Fruit fly (Drosophila melanogaster) whole organism, embryonic: ENCODE data around the gene CG4025.

ENCODE experiments used
- Abd-B ChIP-seq: fragments of 200-800 bp; sonication (Bioruptor generic); optimal IDR thresholded peaks from 2 replicates; lab custom pipeline; 2018; ENCODE audit warnings: missing biosample characterization, mild to moderate bottlenecking, missing genetic modification characterization, moderate library complexity
- BEAF-32 ChIP-seq: fragments of 200-800 bp; sonication (Bioruptor generic); optimal IDR thresholded peaks from 3 replicates; lab custom pipeline; 2017; ENCODE audit warnings: missing biosample characterization, missing genetic modification characterization, mild to moderate bottlenecking, moderate library complexity, missing genetic modification reagents
- Blimp-1 ChIP-seq: fragments of 200-800 bp; sonication (Bioruptor generic); optimal IDR thresholded peaks from 3 replicates; lab custom pipeline; 2018; ENCODE audit warnings: missing biosample characterization, missing genetic modification characterization, mild to moderate bottlenecking, moderate library complexity, missing genetic modification reagents
- CG10462 ChIP-seq: fragments of 200-800 bp; sonication (Bioruptor generic); optimal IDR thresholded peaks from 2 replicates; lab custom pipeline; 2016; ENCODE audit warnings: missing biosample characterization, missing genetic modification characterization
- CG10979 ChIP-seq: fragments of 200-800 bp; sonication (Bioruptor generic); optimal IDR thresholded peaks from 2 replicates; lab custom pipeline; 2018; ENCODE audit warnings: missing biosample characterization, mild to moderate bottlenecking, missing genetic modification characterization, moderate library complexity
- CG14050 ChIP-seq: fragments of 200-800 bp; sonication (Bioruptor generic); IDR thresholded peaks from 3 replicates; pipeline ENCODE4 v1.3.6; 2022; ENCODE audit warnings: missing biosample characterization, missing genetic modification characterization
- CG15514 ChIP-seq: fragments of 200-800 bp; sonication (Bioruptor generic); optimal IDR thresholded peaks from 3 replicates; lab custom pipeline; 2017; ENCODE audit warnings: missing biosample characterization, missing genetic modification characterization, mild to moderate bottlenecking, moderate library complexity, missing genetic modification reagents
- CG15601 ChIP-seq: fragments of 200-800 bp; sonication (Bioruptor generic); optimal IDR thresholded peaks from 3 replicates; lab custom pipeline; 2019; ENCODE audit warnings: missing biosample characterization, mild to moderate bottlenecking, missing genetic modification characterization, moderate library complexity
- CG1647 ChIP-seq: fragments of 200-800 bp; sonication (Bioruptor generic); optimal IDR thresholded peaks from 3 replicates; lab custom pipeline; 2016; ENCODE audit warnings: missing biosample characterization, missing genetic modification characterization
- CG2116 ChIP-seq: fragments of 200-800 bp; sonication (Bioruptor generic); optimal IDR thresholded peaks from 3 replicates; lab custom pipeline; 2018; ENCODE audit warnings: missing biosample characterization, mild to moderate bottlenecking, missing genetic modification characterization
- CG31388 ChIP-seq: fragments of 200-800 bp; sonication (Bioruptor generic); optimal IDR thresholded peaks from 2 replicates; lab custom pipeline; 2016; ENCODE audit warnings: missing biosample characterization, missing genetic modification characterization
- CG32772 ChIP-seq: fragments of 200-800 bp; sonication (Bioruptor generic); IDR thresholded peaks from 2 replicates; pipeline ENCODE4 v1.3.6; 2022; ENCODE audit warnings: missing biosample characterization, missing genetic modification characterization
- CG3281 ChIP-seq: fragments of 200-800 bp; sonication (Bioruptor generic); optimal IDR thresholded peaks from 3 replicates; lab custom pipeline; 2017; ENCODE audit warnings: missing biosample characterization, mild to moderate bottlenecking, missing genetic modification characterization
- CG6654 ChIP-seq: fragments of 200-800 bp; sonication (Bioruptor generic); optimal IDR thresholded peaks from 2 replicates; lab custom pipeline; 2017; ENCODE audit warnings: missing biosample characterization, mild to moderate bottlenecking, missing genetic modification characterization
- CG7357 ChIP-seq: fragments of 200-800 bp; sonication (Bioruptor generic); IDR thresholded peaks from 3 replicates; pipeline ENCODE4 v1.3.6; 2022; ENCODE audit warnings: missing biosample characterization, missing genetic modification characterization
- CG7928 ChIP-seq: fragments of 200-800 bp; sonication (Bioruptor generic); optimal IDR thresholded peaks from 2 replicates; lab custom pipeline; 2017; ENCODE audit warnings: missing biosample characterization, mild to moderate bottlenecking, missing genetic modification characterization
- CG8089 ChIP-seq: fragments of 200-800 bp; sonication (Bioruptor generic); optimal IDR thresholded peaks from 3 replicates; lab custom pipeline; 2016; ENCODE audit warnings: missing biosample characterization, missing genetic modification characterization
- CG8290 ChIP-seq, 3 experiments: fragments of 200-800 bp; sonication (Bioruptor generic); optimal IDR thresholded peaks; 2 replicates each; lab custom pipeline; 2016 to 2019; ENCODE audit warnings: missing biosample characterization in 3 of 3, missing genetic modification characterization in 3 of 3, mild to moderate bottlenecking in 2 of 3, moderate library complexity in 1 of 3
- Camta ChIP-seq: fragments of 200-800 bp; sonication (Bioruptor generic); optimal IDR thresholded peaks from 2 replicates; lab custom pipeline; 2016; ENCODE audit warnings: missing biosample characterization, missing genetic modification characterization
- D19B ChIP-seq: fragments of 200-800 bp; sonication (Bioruptor generic); optimal IDR thresholded peaks from 2 replicates; lab custom pipeline; 2017; ENCODE audit warnings: missing biosample characterization, mild to moderate bottlenecking, missing genetic modification characterization
- Dll ChIP-seq: fragments of 200-800 bp; sonication (Bioruptor generic); IDR thresholded peaks from 4 replicates; pipeline ENCODE4 v1.3.6; 2022; ENCODE audit warnings: missing biosample characterization, missing genetic modification characterization; ENCODE audit not compliant: partially characterized antibody
- HLH4C ChIP-seq: fragments of 200-800 bp; sonication (Bioruptor generic); IDR thresholded peaks from 3 replicates; pipeline ENCODE4 v1.3.6; 2022; ENCODE audit warnings: missing biosample characterization, missing genetic modification characterization; ENCODE audit not compliant: partially characterized antibody
- Hmx ChIP-seq: fragments of 200-800 bp; sonication (Bioruptor generic); optimal IDR thresholded peaks from 2 replicates; lab custom pipeline; 2016; ENCODE audit warnings: missing biosample characterization, missing genetic modification characterization
- Hr3 ChIP-seq: fragments of 200-800 bp; sonication (Bioruptor generic); optimal IDR thresholded peaks from 3 replicates; lab custom pipeline; 2016; ENCODE audit warnings: missing biosample characterization, missing genetic modification characterization
- MBD-R2 ChIP-seq: fragments of 200-800 bp; sonication (Bioruptor generic); IDR thresholded peaks from 2 replicates; pipeline ENCODE4 v1.3.6; 2022; ENCODE audit warnings: missing biosample characterization, missing genetic modification characterization
- Mrtf ChIP-seq: fragments of 200-800 bp; sonication (Bioruptor generic); IDR thresholded peaks from 3 replicates; pipeline ENCODE4 v1.3.6; 2022; ENCODE audit warnings: missing biosample characterization, missing genetic modification characterization
- NK7.1 ChIP-seq: fragments of 200-800 bp; sonication (Bioruptor generic); optimal IDR thresholded peaks from 3 replicates; lab custom pipeline; 2016; ENCODE audit warnings: missing biosample characterization, missing genetic modification characterization
- Oaz ChIP-seq: fragments of 200-800 bp; sonication (Bioruptor generic); IDR thresholded peaks from 2 replicates; pipeline ENCODE4 v1.3.6; 2022; ENCODE audit warnings: missing biosample characterization, missing genetic modification characterization
- Ravus ChIP-seq: fragments of 200-800 bp; sonication (Bioruptor generic); IDR thresholded peaks from 2 replicates; pipeline ENCODE4 v1.3.6; 2022; ENCODE audit warnings: missing biosample characterization, missing genetic modification characterization
- Tbp ChIP-seq: fragments of >200 bp; optimal IDR thresholded peaks from 2 replicates; lab custom pipeline; 2018; ENCODE audit warnings: missing biosample characterization, missing genetic modification characterization
- Xrp1 ChIP-seq: fragments of 200-800 bp; sonication (Bioruptor generic); IDR thresholded peaks from 2 replicates; pipeline ENCODE4 v1.3.6; 2022; ENCODE audit warnings: missing biosample characterization, missing genetic modification characterization
- ap ChIP-seq: fragments of 200-800 bp; sonication (Bioruptor generic); IDR thresholded peaks from 2 replicates; pipeline ENCODE4 v1.3.6; 2022; ENCODE audit warnings: missing biosample characterization, missing genetic modification characterization
- bigmax ChIP-seq: fragments of 200-800 bp; sonication (Bioruptor generic); optimal IDR thresholded peaks from 2 replicates; lab custom pipeline; 2018; ENCODE audit warnings: missing biosample characterization, mild to moderate bottlenecking, missing genetic modification characterization
- chif ChIP-seq, 2 experiments: fragments of 200-800 bp; sonication (Bioruptor generic); optimal IDR thresholded peaks; 3 replicates each; lab custom pipeline; 2016; ENCODE audit warnings: missing biosample characterization in 2 of 2, missing genetic modification characterization in 2 of 2
- ci ChIP-seq: fragments of 200-800 bp; sonication (Bioruptor generic); IDR thresholded peaks from 3 replicates; pipeline ENCODE4 v1.3.6; 2022; ENCODE audit warnings: missing biosample characterization, missing genetic modification characterization
- da ChIP-seq: fragments of 200-800 bp; sonication (Bioruptor generic); optimal IDR thresholded peaks from 2 replicates; lab custom pipeline; 2016; ENCODE audit warnings: missing biosample characterization, missing genetic modification characterization
- dm ChIP-seq: fragments of 200-800 bp; sonication (Bioruptor generic); optimal IDR thresholded peaks from 3 replicates; lab custom pipeline; 2016; ENCODE audit warnings: missing biosample characterization, missing genetic modification characterization
- gem ChIP-seq: fragments of 200-800 bp; sonication (Bioruptor generic); optimal IDR thresholded peaks from 2 replicates; lab custom pipeline; 2019; ENCODE audit warnings: missing biosample characterization, mild to moderate bottlenecking, missing genetic modification characterization, moderate library complexity
- gfzf ChIP-seq: fragments of 200-800 bp; sonication (Bioruptor generic); optimal IDR thresholded peaks from 2 replicates; lab custom pipeline; 2016; ENCODE audit warnings: missing biosample characterization, mild to moderate bottlenecking, missing genetic modification characterization, moderate library complexity
- hbn ChIP-seq: fragments of 200-800 bp; sonication (Bioruptor generic); IDR thresholded peaks from 2 replicates; pipeline ENCODE4 v1.3.6; 2022; ENCODE audit warnings: missing biosample characterization, missing genetic modification characterization; ENCODE audit not compliant: partially characterized antibody
- luna ChIP-seq: fragments of 200-800 bp; sonication (Bioruptor generic); optimal IDR thresholded peaks from 2 replicates; lab custom pipeline; 2016; ENCODE audit warnings: missing biosample characterization, missing genetic modification characterization
- p53 ChIP-seq: fragments of 200-800 bp; sonication (Bioruptor generic); optimal IDR thresholded peaks from 2 replicates; lab custom pipeline; 2016; ENCODE audit warnings: missing biosample characterization, missing genetic modification characterization
- pb ChIP-seq: fragments of 200-800 bp; sonication (Bioruptor generic); optimal IDR thresholded peaks from 3 replicates; lab custom pipeline; 2016; ENCODE audit warnings: missing biosample characterization, missing genetic modification characterization
- pfk ChIP-seq: fragments of 200-800 bp; sonication (Bioruptor generic); optimal IDR thresholded peaks from 2 replicates; lab custom pipeline; 2018; ENCODE audit warnings: missing biosample characterization, mild to moderate bottlenecking, missing genetic modification characterization, moderate library complexity
- prd ChIP-seq, 3 experiments: fragments of >200 bp in 2 of 3; fragments of 200-800 bp in 1 of 3; sonication (Bioruptor generic) in 1 of 3; optimal IDR thresholded peaks in 2 of 3; IDR thresholded peaks in 1 of 3; 2 replicates in 2 of 3; 3 replicates in 1 of 3; pipeline versions ENCODE4 v1.3.6 to Lab custom; 2017 to 2022; ENCODE audit warnings: missing biosample characterization in 1 of 3, missing genetic modification characterization in 1 of 3
- shn ChIP-seq: fragments of 200-800 bp; sonication (Bioruptor generic); optimal IDR thresholded peaks from 3 replicates; lab custom pipeline; 2016; ENCODE audit warnings: missing biosample characterization, missing genetic modification characterization
- stwl ChIP-seq: fragments of 200-800 bp; sonication (Bioruptor generic); optimal IDR thresholded peaks from 3 replicates; lab custom pipeline; 2018; ENCODE audit warnings: missing biosample characterization, mild to moderate bottlenecking, missing genetic modification characterization, moderate library complexity
- sug ChIP-seq: fragments of 200-800 bp; optimal IDR thresholded peaks from 2 replicates; lab custom pipeline; 2019; ENCODE audit warnings: missing biosample characterization, mild to moderate bottlenecking, missing genetic modification characterization, moderate library complexity

Gene CG4025

DNA sequence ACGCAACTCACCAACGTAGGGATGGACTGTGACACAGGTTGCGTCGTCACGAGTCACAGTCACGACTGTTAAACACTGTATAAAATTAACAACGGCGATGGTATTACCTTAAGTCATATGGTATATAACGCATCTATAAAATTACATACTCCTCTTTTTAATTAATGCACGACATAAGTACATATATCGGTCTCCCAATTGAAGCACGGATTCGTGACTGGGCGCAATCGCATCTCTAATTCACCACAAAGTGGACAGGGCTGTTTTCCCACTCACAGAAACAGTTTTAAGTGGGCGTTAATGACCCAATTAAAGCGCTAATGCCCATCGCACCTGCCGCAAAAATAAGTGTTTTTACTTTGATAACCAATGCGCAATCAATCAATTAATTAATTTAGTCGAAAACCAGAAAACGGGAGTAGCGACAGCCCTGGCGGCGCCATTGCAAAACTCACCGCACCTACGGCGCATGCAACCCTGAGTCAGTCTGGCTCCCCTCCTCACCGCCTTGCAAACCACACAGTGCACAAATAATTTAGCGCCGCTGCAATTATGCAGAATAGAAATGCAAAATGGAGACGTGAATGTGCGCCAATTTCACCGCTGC, 35.4 kb upstream of the CG4025 start, which contains the start of gene CG4313 (continued):
- TF ChIP-seq Oaz (GFP tag; lab: Robert Waterston, UW) (peak; percentile 53; the same call in 1 of the 2 replicates), shn (GFP tag; lab: Kevin White, UChicago) (peak; percentile 72), Blimp-1 (GFP tag; lab: Kevin White, UChicago) (peak; percentile 44), dm (GFP tag; lab: Kevin White, UChicago) (peak; percentile 51), CG1647 (GFP tag; lab: Kevin White, UChicago) (peak; percentile 11), CG10462 (no peak), CG8089 (GFP tag; lab: Kevin White, UChicago) (peak; percentile 29), CG31388 (GFP tag; lab: Kevin White, UChicago) (peak; percentile 28), prd (optimal IDR thresholded peaks at IDR 0.05; lab: Kevin White, UChicago) (no peak), prd (GFP tag; IDR thresholded peaks at IDR 0.05; lab: Robert Waterston, UW) (peak; percentile 70), CG32772 (peak; percentile 71), pfk (GFP tag; lab: Kevin White, UChicago) (no peak), CG15601 (tag; lab: Kevin White, UChicago) (peak; percentile 49), gfzf (GFP tag; lab: Kevin White, UChicago) (peak; percentile 22), bigmax (no peak), Camta (GFP tag; lab: Kevin White, UChicago) (peak; percentile 53), Dll (GFP tag; lab: Robert Waterston, UW) (peak; percentile 95), CG10979 (tag; lab: Kevin White, UChicago) (peak; percentile 55), p53 (GFP tag; lab: Kevin White, UChicago) (peak; percentile 69), ap (GFP tag; lab: Robert Waterston, UW) (peak; percentile 46), Hr3 (peak; percentile 72), CG6654 (peak; percentile 4), Abd-B (GFP tag; lab: Kevin White, UChicago) (peak; percentile 62), NK7.1 (GFP tag; lab: Kevin White, UChicago) (peak; percentile 26), CG7357 (GFP tag; lab: Robert Waterston, UW) (peak; percentile 69), stwl (peak; percentile 24), CG2116 (peak; percentile 96), Hmx (GFP tag; lab: Kevin White, UChicago) (peak; percentile 7), CG15514 (GFP tag; lab: Kevin White, UChicago) (peak; percentile 49), CG8290 (GFP tag; optimal IDR thresholded peaks at IDR 0.05; lab: Kevin White, UChicago) (peak; percentile 73), CG8290 (tag; optimal IDR thresholded peaks at IDR 0.05; lab: Kevin White, UChicago) (peak in 1 of 2 experiments; percentile 87), hbn (GFP tag; lab: Robert Waterston, UW) (peak; percentile 84), CG7928 (peak; percentile 83), da (GFP tag; lab: Kevin White, UChicago) (peak; percentile 20), sug (tag; lab: Kevin White, UChicago) (peak; percentile 76), CG3281 (GFP tag; lab: Kevin White, UChicago) (peak; percentile 90), gem (tag; lab: Kevin White, UChicago) (peak; percentile 74), luna (GFP tag; lab: Kevin White, UChicago) (peak; percentile 44), Xrp1 (GFP tag; lab: Robert Waterston, UW) (peak; percentile 67; the same call in 1 of the 2 replicates), pb (GFP tag; lab: Kevin White, UChicago) (peak; percentile 25), Tbp (GFP tag; lab: Kevin White, UChicago) (no peak), D19B (GFP tag; lab: Kevin White, UChicago) (peak; percentile 35), MBD-R2 (GFP tag; lab: Robert Waterston, UW) (peak; percentile 43), Ravus (GFP tag; lab: Robert Waterston, UW) (no peak), CG14050 (GFP tag; lab: Robert Waterston, UW) (no peak), HLH4C (GFP tag; lab: Robert Waterston, UW) (peak; percentile 82), chif (GFP tag; optimal IDR thresholded peaks at IDR 0.05; lab: Kevin White, UChicago) (peak; percentile 60 to 62), BEAF-32 (GFP tag; lab: Kevin White, UChicago) (peak; percentile 92), Mrtf (GFP tag; lab: Robert Waterston, UW) (peak; percentile 61; the same call in 2 of the 3 replicates), ci (GFP tag; lab: Robert Waterston, UW) (peak; percentile 49; the same call in 1 of the 3 replicates)
